Worm (Caenorhabditis elegans) whole organism, L3 larva: ENCODE measurements around the gene pars-1.
A peak's percentile ranks its signal among the peaks of the same experiment; 100 is the strongest.

Experiments
- R02D3.7 ChIP-seq: fragments of 150-350 bp; optimal IDR thresholded peaks from 2 replicates; lab custom pipeline; 2014; ENCODE audit warnings: missing biosample characterization, missing genetic modification characterization
- ZK546.5 ChIP-seq: sonication (generic microtip); optimal IDR thresholded peaks from 2 replicates; lab custom pipeline; 2017; ENCODE audit warnings: missing biosample characterization, missing genetic modification characterization
- aly-2 ChIP-seq: fragments of 150-350 bp; optimal IDR thresholded peaks from 2 replicates; lab custom pipeline; 2014; ENCODE audit warnings: missing biosample characterization, missing genetic modification characterization
- ama-1 ChIP-seq: fragments of 150-350 bp; optimal IDR thresholded peaks from 2 replicates; lab custom pipeline; 2018
- ceh-16 ChIP-seq: sonication (generic microtip); optimal IDR thresholded peaks from 2 replicates; lab custom pipeline; 2017; ENCODE audit warnings: missing biosample characterization, missing genetic modification characterization
- ceh-28 ChIP-seq: fragments of 150-350 bp; optimal IDR thresholded peaks from 2 replicates; lab custom pipeline; 2014; ENCODE audit warnings: missing biosample characterization, missing genetic modification reagents, missing genetic modification characterization
- ceh-82 ChIP-seq: fragments of 150-350 bp; optimal IDR thresholded peaks from 2 replicates; lab custom pipeline; 2014; ENCODE audit warnings: missing biosample characterization, missing genetic modification characterization
- ceh-9 ChIP-seq: sonication (generic microtip); optimal IDR thresholded peaks from 2 replicates; lab custom pipeline; 2018; ENCODE audit warnings: missing biosample characterization, missing genetic modification characterization
- daf-12 ChIP-seq: fragments of 150-350 bp; optimal IDR thresholded peaks from 2 replicates; lab custom pipeline; 2014; ENCODE audit warnings: missing biosample characterization, missing genetic modification reagents, missing genetic modification characterization
- egl-27 ChIP-seq: sonication (generic microtip); optimal IDR thresholded peaks from 4 replicates; lab custom pipeline; 2017; ENCODE audit warnings: missing biosample characterization, missing genetic modification reagents, missing genetic modification characterization
- egl-5 ChIP-seq: fragments of 150-350 bp; optimal IDR thresholded peaks from 2 replicates; lab custom pipeline; 2017; ENCODE audit warnings: missing biosample characterization, missing genetic modification reagents, missing genetic modification characterization, inconsistent platforms
- elt-1 ChIP-seq: fragments of 150-350 bp; optimal IDR thresholded peaks from 2 replicates; lab custom pipeline; 2014; ENCODE audit warnings: missing biosample characterization, missing genetic modification characterization
- elt-2 ChIP-seq: sonication (generic microtip); optimal IDR thresholded peaks from 2 replicates; lab custom pipeline; 2016; ENCODE audit warnings: missing genetic modification reagents, mild to moderate bottlenecking, missing genetic modification characterization, missing compliant biosample characterization
- elt-3 ChIP-seq, 3 experiments: fragments of 150-350 bp in 1 of 3; sonication (generic microtip) in 2 of 3; optimal IDR thresholded peaks; 2 replicates in 2 of 3; 4 replicates in 1 of 3; lab custom pipeline; 2014 to 2017; ENCODE audit warnings: missing biosample characterization in 3 of 3, missing genetic modification characterization in 3 of 3
- eor-1 ChIP-seq, 2 experiments: fragments of 150-350 bp; optimal IDR thresholded peaks; 2 replicates each; lab custom pipeline; 2014 to 2018; ENCODE audit warnings: missing biosample characterization in 2 of 2, missing genetic modification characterization in 2 of 2
- fkh-10 ChIP-seq: sonication (generic microtip); optimal IDR thresholded peaks from 2 replicates; lab custom pipeline; 2017; ENCODE audit warnings: missing biosample characterization, missing genetic modification reagents, missing genetic modification characterization
- fkh-2 ChIP-seq: fragments of 150-350 bp; optimal IDR thresholded peaks from 2 replicates; lab custom pipeline; 2014; ENCODE audit warnings: missing biosample characterization, missing genetic modification reagents, missing genetic modification characterization
- hmg-11 ChIP-seq: sonication (generic microtip); optimal IDR thresholded peaks from 2 replicates; lab custom pipeline; 2016; ENCODE audit warnings: missing genetic modification characterization, missing compliant biosample characterization
- jun-1 ChIP-seq: fragments of 150-350 bp; optimal IDR thresholded peaks from 2 replicates; lab custom pipeline; 2014; ENCODE audit warnings: missing biosample characterization, missing genetic modification reagents, missing genetic modification characterization
- lin-15B ChIP-seq: fragments of 150-350 bp; optimal IDR thresholded peaks from 2 replicates; lab custom pipeline; 2014; ENCODE audit warnings: missing biosample characterization, missing genetic modification characterization
- lin-39 ChIP-seq: fragments of 150-350 bp; optimal IDR thresholded peaks from 2 replicates; lab custom pipeline; 2018; ENCODE audit warnings: missing biosample characterization, missing genetic modification reagents, missing genetic modification characterization
- lsy-12 ChIP-seq: sonication (generic microtip); optimal IDR thresholded peaks from 2 replicates; lab custom pipeline; 2016; ENCODE audit warnings: mild to moderate bottlenecking, missing genetic modification characterization, missing compliant biosample characterization
- mdl-1 ChIP-seq: fragments of 150-350 bp; optimal IDR thresholded peaks from 2 replicates; lab custom pipeline; 2014; ENCODE audit warnings: missing biosample characterization, missing genetic modification characterization
- mml-1 ChIP-seq: fragments of 150-350 bp; sonication (generic microtip); optimal IDR thresholded peaks from 3 replicates; lab custom pipeline; 2014; ENCODE audit warnings: missing biosample characterization, missing genetic modification characterization
- nfya-1 ChIP-seq: sonication (generic microtip); optimal IDR thresholded peaks from 2 replicates; lab custom pipeline; 2017; ENCODE audit warnings: missing genetic modification characterization, mild to moderate bottlenecking, missing compliant biosample characterization, antibody characterized with exemption, moderate library complexity; ENCODE audit not compliant: insufficient read depth
- nhr-11 ChIP-seq: fragments of 150-350 bp; optimal IDR thresholded peaks from 2 replicates; lab custom pipeline; 2014; ENCODE audit warnings: missing biosample characterization, missing genetic modification characterization
- nhr-12 ChIP-seq: fragments of 150-350 bp; optimal IDR thresholded peaks from 2 replicates; lab custom pipeline; 2014; ENCODE audit warnings: missing biosample characterization, missing genetic modification characterization
- nhr-23 ChIP-seq: fragments of 150-350 bp; optimal IDR thresholded peaks from 2 replicates; lab custom pipeline; 2014; ENCODE audit warnings: missing biosample characterization, missing genetic modification reagents, missing genetic modification characterization
- nhr-237 ChIP-seq: fragments of 150-350 bp; optimal IDR thresholded peaks from 2 replicates; lab custom pipeline; 2014; ENCODE audit warnings: missing biosample characterization, missing genetic modification characterization
- nhr-25 ChIP-seq: sonication (generic microtip); optimal IDR thresholded peaks from 2 replicates; lab custom pipeline; 2017; ENCODE audit warnings: missing biosample characterization, missing genetic modification characterization
- nhr-43 ChIP-seq: sonication (generic microtip); optimal IDR thresholded peaks from 2 replicates; lab custom pipeline; 2016; ENCODE audit warnings: mild to moderate bottlenecking, missing genetic modification characterization, missing compliant biosample characterization; ENCODE audit not compliant: poor library complexity, severe bottlenecking
- nhr-67 ChIP-seq: fragments of 150-350 bp; optimal IDR thresholded peaks from 2 replicates; lab custom pipeline; 2014; ENCODE audit warnings: missing biosample characterization, missing genetic modification characterization
- nhr-76 ChIP-seq: fragments of 150-350 bp; sonication (generic microtip); optimal IDR thresholded peaks from 5 replicates; lab custom pipeline; 2014; ENCODE audit warnings: missing biosample characterization, missing genetic modification characterization
- nhr-77 ChIP-seq: fragments of 150-350 bp; optimal IDR thresholded peaks from 2 replicates; lab custom pipeline; 2014; ENCODE audit warnings: missing biosample characterization, missing genetic modification characterization
- pha-4 ChIP-seq: fragments of 150-350 bp; optimal IDR thresholded peaks from 2 replicates; lab custom pipeline; 2014; ENCODE audit warnings: missing biosample characterization, missing genetic modification reagents, missing genetic modification characterization
- pqm-1 ChIP-seq: fragments of 150-350 bp; optimal IDR thresholded peaks from 2 replicates; lab custom pipeline; 2017; ENCODE audit warnings: missing biosample characterization, missing genetic modification characterization, inconsistent platforms
- sea-2 ChIP-seq: fragments of 150-350 bp; sonication (generic microtip); optimal IDR thresholded peaks from 4 replicates; lab custom pipeline; 2014; ENCODE audit warnings: missing biosample characterization, missing genetic modification reagents, missing genetic modification characterization
- skn-1 ChIP-seq: fragments of 150-350 bp; optimal IDR thresholded peaks from 2 replicates; lab custom pipeline; 2014; ENCODE audit warnings: missing biosample characterization, missing genetic modification characterization
- snpc-4 ChIP-seq: fragments of 150-350 bp; optimal IDR thresholded peaks from 2 replicates; lab custom pipeline; 2014; ENCODE audit warnings: missing biosample characterization, missing genetic modification characterization
- tbx-2 ChIP-seq: sonication (generic microtip); optimal IDR thresholded peaks from 2 replicates; lab custom pipeline; 2016; ENCODE audit warnings: mild to moderate bottlenecking, missing genetic modification characterization, missing compliant biosample characterization
- unc-39 ChIP-seq: sonication (generic microtip); optimal IDR thresholded peaks from 4 replicates; lab custom pipeline; 2017; ENCODE audit warnings: missing biosample characterization, missing genetic modification characterization
- unc-62 ChIP-seq: fragments of 150-350 bp; sonication (generic microtip); optimal IDR thresholded peaks from 4 replicates; lab custom pipeline; 2014; ENCODE audit warnings: missing biosample characterization, missing genetic modification reagents, missing genetic modification characterization
- zag-1 ChIP-seq: fragments of 150-350 bp; optimal IDR thresholded peaks from 2 replicates; lab custom pipeline; 2014; ENCODE audit warnings: missing biosample characterization, missing genetic modification characterization
- ztf-11 ChIP-seq: fragments of 150-350 bp; optimal IDR thresholded peaks from 2 replicates; lab custom pipeline; 2014; ENCODE audit warnings: missing biosample characterization, missing genetic modification characterization
- ztf-4 ChIP-seq: fragments of 150-350 bp; optimal IDR thresholded peaks from 2 replicates; lab custom pipeline; 2014; ENCODE audit warnings: missing biosample characterization, missing genetic modification characterization

pars-1 gene

ce11 chrIII:7278491-7278890, 39.7 kb downstream of the pars-1 start:
- peak; percentile 75 for TF ChIP-seq lsy-12 (tag; lab: Kevin White, UChicago)
- peak; percentile 45 for TF ChIP-seq ceh-28 (tag; lab: Kevin White, UChicago)
- no peak for TF ChIP-seq ZK546.5 (tag; lab: Kevin White, UChicago)
- TF ChIP-seq mdl-1: no peak
- TF ChIP-seq nfya-1 (tag; lab: Kevin White, UChicago): peak; percentile 44
- no peak for TF ChIP-seq ztf-4 (tag; lab: Kevin White, UChicago)
- peak; percentile 6 for TF ChIP-seq R02D3.7
- no peak for TF ChIP-seq nhr-12 (tag; lab: Kevin White, UChicago)
- TF ChIP-seq skn-1 (tag; lab: Kevin White, UChicago): no peak
- no peak for TF ChIP-seq sea-2 (GFP tag; lab: Kevin White, UChicago)
- peak; percentile 45 for TF ChIP-seq nhr-23 (tag; lab: Kevin White, UChicago)
- TF ChIP-seq pha-4: peak; percentile 82
- TF ChIP-seq nhr-77: peak; percentile 49
- no peak for TF ChIP-seq lin-39 (tag; lab: Kevin White, UChicago)
- TF ChIP-seq aly-2 (tag; lab: Kevin White, UChicago): no peak
- TF ChIP-seq zag-1 (tag; lab: Kevin White, UChicago): no peak
- peak; percentile 45 for TF ChIP-seq elt-2 (tag; lab: Kevin White, UChicago)
- peak; percentile 39 for TF ChIP-seq nhr-11
- TF ChIP-seq pqm-1 (tag; lab: Kevin White, UChicago): no peak
- no peak for TF ChIP-seq unc-39 (tag; lab: Kevin White, UChicago)
- no peak for TF ChIP-seq nhr-76 (tag; lab: Kevin White, UChicago)
- TF ChIP-seq ama-1 (lab: Kevin White, UChicago): no peak
- TF ChIP-seq hmg-11 (tag; lab: Kevin White, UChicago): peak; percentile 49
- TF ChIP-seq lin-15B (tag; lab: Kevin White, UChicago): peak; percentile 18
- TF ChIP-seq egl-27 (tag; lab: Kevin White, UChicago): no peak
- TF ChIP-seq ceh-16 (tag; lab: Kevin White, UChicago): no peak
- no peak for TF ChIP-seq daf-12 (tag; lab: Kevin White, UChicago)
- peak; percentile 56 for TF ChIP-seq jun-1 (tag; lab: Kevin White, UChicago)
- TF ChIP-seq nhr-237 (tag; lab: Kevin White, UChicago): no peak
- TF ChIP-seq mml-1 (tag; lab: Kevin White, UChicago): no peak
- no peak for TF ChIP-seq egl-5 (tag; lab: Kevin White, UChicago)
- TF ChIP-seq nhr-43 (tag; lab: Kevin White, UChicago): peak; percentile 38
- TF ChIP-seq tbx-2 (tag; lab: Kevin White, UChicago): no peak
- no peak for TF ChIP-seq ztf-11 (tag; lab: Kevin White, UChicago)
- TF ChIP-seq unc-62 (GFP tag; lab: Kevin White, UChicago): no peak
- no peak for TF ChIP-seq fkh-2 (tag; lab: Kevin White, UChicago)
- TF ChIP-seq ceh-82 (tag; lab: Kevin White, UChicago): no peak
- TF ChIP-seq fkh-10 (GFP tag; lab: Kevin White, UChicago): no peak
- no peak for TF ChIP-seq nhr-67 (tag; lab: Kevin White, UChicago)
- no peak for TF ChIP-seq nhr-25 (tag; lab: Kevin White, UChicago)
- no peak for TF ChIP-seq eor-1 (tag; optimal IDR thresholded peaks at IDR 0.05; lab: Kevin White, UChicago)
- no peak for TF ChIP-seq elt-3 (tag; optimal IDR thresholded peaks at IDR 0.05; lab: Kevin White, UChicago)
- no peak for TF ChIP-seq elt-1 (tag; lab: Kevin White, UChicago)
- TF ChIP-seq snpc-4: peak; percentile 99
- no peak for TF ChIP-seq ceh-9 (tag; lab: Kevin White, UChicago)

- no peak for TF ChIP-seq fkh-10 (GFP tag; lab: Kevin White, UChicago)
- TF ChIP-seq R02D3.7: peak; percentile 42
- peak; percentile 31 for TF ChIP-seq pha-4
- TF ChIP-seq nfya-1 (tag; lab: Kevin White, UChicago): peak; percentile 21
- TF ChIP-seq, all 47 proteins: peak for 3
Measured at ce11 chrIII:7281179-7281578, 42.4 kb downstream of the pars-1 start, which contains the start of gene B0361.3. Gene B0361.3, plus strand, starts transcription at chrIII:7281462.
